Worm (Caenorhabditis elegans) whole organism, L3 larva: ENCODE results near the gene dnj-17.
"Not testable (repeated sequence)": the region's sequence is repeated elsewhere in the genome, so short reads cannot be mapped to it uniquely, and the experiment has no call there.

Experiments used
- ama-1 ChIP-seq: fragments of 150-350 bp; optimal IDR thresholded peaks from 2 replicates; lab custom pipeline; 2018
- fkh-10 ChIP-seq: sonication (generic microtip); optimal IDR thresholded peaks from 2 replicates; lab custom pipeline; 2017; ENCODE audit warnings: missing biosample characterization, missing genetic modification reagents, missing genetic modification characterization
- hmg-11 ChIP-seq: sonication (generic microtip); optimal IDR thresholded peaks from 2 replicates; lab custom pipeline; 2016; ENCODE audit warnings: missing genetic modification characterization, missing compliant biosample characterization
- jun-1 ChIP-seq: fragments of 150-350 bp; optimal IDR thresholded peaks from 2 replicates; lab custom pipeline; 2014; ENCODE audit warnings: missing biosample characterization, missing genetic modification reagents, missing genetic modification characterization
- lin-15B ChIP-seq: fragments of 150-350 bp; optimal IDR thresholded peaks from 2 replicates; lab custom pipeline; 2014; ENCODE audit warnings: missing biosample characterization, missing genetic modification characterization
- nhr-12 ChIP-seq: fragments of 150-350 bp; optimal IDR thresholded peaks from 2 replicates; lab custom pipeline; 2014; ENCODE audit warnings: missing biosample characterization, missing genetic modification characterization
- nhr-237 ChIP-seq: fragments of 150-350 bp; optimal IDR thresholded peaks from 2 replicates; lab custom pipeline; 2014; ENCODE audit warnings: missing biosample characterization, missing genetic modification characterization
- nhr-28 ChIP-seq: fragments of 150-350 bp; optimal IDR thresholded peaks from 2 replicates; lab custom pipeline; 2014; ENCODE audit warnings: missing biosample characterization, missing genetic modification characterization
- snpc-4 ChIP-seq: fragments of 150-350 bp; optimal IDR thresholded peaks from 2 replicates; lab custom pipeline; 2014; ENCODE audit warnings: missing biosample characterization, missing genetic modification characterization
- tbx-2 ChIP-seq: sonication (generic microtip); optimal IDR thresholded peaks from 2 replicates; lab custom pipeline; 2016; ENCODE audit warnings: mild to moderate bottlenecking, missing genetic modification characterization, missing compliant biosample characterization
- unc-62 ChIP-seq: fragments of 150-350 bp; sonication (generic microtip); optimal IDR thresholded peaks from 4 replicates; lab custom pipeline; 2014; ENCODE audit warnings: missing biosample characterization, missing genetic modification reagents, missing genetic modification characterization
- zag-1 ChIP-seq: fragments of 150-350 bp; optimal IDR thresholded peaks from 2 replicates; lab custom pipeline; 2014; ENCODE audit warnings: missing biosample characterization, missing genetic modification characterization
- ztf-4 ChIP-seq: fragments of 150-350 bp; optimal IDR thresholded peaks from 2 replicates; lab custom pipeline; 2014; ENCODE audit warnings: missing biosample characterization, missing genetic modification characterization

DNA sequence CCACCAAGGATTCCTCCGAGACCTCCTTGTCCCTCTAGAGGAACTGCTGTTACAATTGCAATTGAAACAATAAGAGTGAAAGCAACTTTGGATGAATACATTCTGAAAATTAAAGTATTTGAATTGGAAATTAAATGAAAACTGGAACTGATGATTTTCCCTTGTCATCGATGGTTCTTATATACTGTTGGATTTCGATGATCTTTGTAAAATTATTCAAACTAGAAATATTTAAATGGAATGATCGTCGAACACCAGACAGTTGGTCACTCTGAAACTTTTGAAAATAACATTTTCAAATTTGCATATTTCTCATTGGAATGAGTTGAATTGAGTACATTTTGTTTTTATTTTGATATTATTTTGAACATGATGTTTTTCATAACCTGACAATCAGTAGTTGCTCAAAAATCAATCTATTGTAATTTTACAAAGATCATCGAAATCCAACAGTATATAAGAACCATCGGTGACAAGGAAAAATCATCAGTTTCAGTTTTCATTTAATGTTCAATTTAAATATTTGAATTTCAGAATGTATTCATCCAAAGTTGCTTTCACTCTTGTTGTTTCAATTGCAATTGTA is 8.6 kb upstream of the dnj-17 start, which contains the start of the genes srlf-9 and srlf-10:
- TF ChIP-seq nhr-12 (tag; lab: Kevin White, UChicago); jun-1 (tag; lab: Kevin White, UChicago); unc-62 (GFP tag; lab: Kevin White, UChicago); ama-1 (lab: Kevin White, UChicago); nhr-237 (tag; lab: Kevin White, UChicago); ztf-4 (tag; lab: Kevin White, UChicago); tbx-2 (tag; lab: Kevin White, UChicago); fkh-10; nhr-28; snpc-4 (tag; lab: Kevin White, UChicago); lin-15B (tag; lab: Kevin White, UChicago); hmg-11 (tag; lab: Kevin White, UChicago); zag-1 (tag; lab: Kevin White, UChicago): not testable (repeated sequence)
